Worm (Caenorhabditis elegans) whole organism, late embryonic: ENCODE data around the gene suex-1.

Experiments used
- C38D4.7 ChIP-seq: fragments of 200-800 bp; sonication (Bioruptor generic); optimal IDR thresholded peaks from 2 replicates; lab custom pipeline; 2018; ENCODE audit warnings: mild to moderate bottlenecking, missing genetic modification characterization, moderate library complexity, missing compliant biosample characterization
- F13H6.1 ChIP-seq: sonication (generic microtip); optimal IDR thresholded peaks from 2 replicates; lab custom pipeline; 2016; ENCODE audit warnings: missing genetic modification characterization, missing compliant biosample characterization
- K02D7.2 ChIP-seq: sonication (generic microtip); optimal IDR thresholded peaks from 2 replicates; lab custom pipeline; 2017; ENCODE audit warnings: mild to moderate bottlenecking, missing genetic modification characterization, missing compliant biosample characterization
- K09A11.1 ChIP-seq: sonication (generic microtip); optimal IDR thresholded peaks from 2 replicates; lab custom pipeline; 2017; ENCODE audit warnings: antibody characterized with exemption, mild to moderate bottlenecking, missing genetic modification characterization, missing compliant biosample characterization; ENCODE audit not compliant: insufficient read depth
- ceh-14 ChIP-seq: sonication (generic microtip); optimal IDR thresholded peaks from 2 replicates; lab custom pipeline; 2016; ENCODE audit warnings: missing genotype, missing genetic modification characterization, missing compliant biosample characterization
- ceh-30 ChIP-seq: fragments of 150-350 bp; optimal IDR thresholded peaks from 2 replicates; lab custom pipeline; 2014; ENCODE audit warnings: missing biosample characterization, missing genetic modification characterization
- ceh-45 ChIP-seq: fragments of 200-800 bp; sonication (Bioruptor generic); IDR thresholded peaks from 2 replicates; pipeline ENCODE4 v1.3.6; 2022; ENCODE audit warnings: missing genetic modification reagents, missing genetic modification characterization, missing compliant biosample characterization
- che-1 ChIP-seq: sonication (generic microtip); optimal IDR thresholded peaks from 2 replicates; lab custom pipeline; 2016; ENCODE audit warnings: mild to moderate bottlenecking, missing genetic modification characterization, missing compliant biosample characterization
- dmd-4 ChIP-seq: sonication (generic microtip); optimal IDR thresholded peaks from 2 replicates; lab custom pipeline; 2016; ENCODE audit warnings: borderline replicate concordance, missing genetic modification characterization, missing compliant biosample characterization
- dve-1 ChIP-seq: sonication (generic microtip); optimal IDR thresholded peaks from 2 replicates; lab custom pipeline; 2017; ENCODE audit warnings: antibody characterized with exemption, mild to moderate bottlenecking, missing genetic modification characterization, missing compliant biosample characterization
- elt-4 ChIP-seq: sonication (generic microtip); optimal IDR thresholded peaks from 2 replicates; lab custom pipeline; 2016; ENCODE audit warnings: missing genetic modification characterization, missing compliant biosample characterization
- ets-4 ChIP-seq: sonication (generic microtip); optimal IDR thresholded peaks from 2 replicates; lab custom pipeline; 2016; ENCODE audit warnings: missing genetic modification characterization, missing compliant biosample characterization
- fkh-10 ChIP-seq: fragments of 150-350 bp; optimal IDR thresholded peaks from 2 replicates; lab custom pipeline; 2014; ENCODE audit warnings: missing biosample characterization, missing genetic modification reagents, missing genetic modification characterization
- gmeb-2 ChIP-seq: sonication (generic microtip); optimal IDR thresholded peaks from 2 replicates; lab custom pipeline; 2016; ENCODE audit warnings: missing genetic modification characterization, inconsistent platforms, missing compliant biosample characterization
- hlh-13 ChIP-seq: fragments of 200-800 bp; sonication (Bioruptor generic); optimal IDR thresholded peaks from 2 replicates; lab custom pipeline; 2018; ENCODE audit warnings: mild to moderate bottlenecking, missing genetic modification characterization, missing compliant biosample characterization
- hlh-30 ChIP-seq: sonication (generic microtip); optimal IDR thresholded peaks from 2 replicates; lab custom pipeline; 2017; ENCODE audit warnings: antibody characterized with exemption, missing genetic modification characterization, missing compliant biosample characterization; ENCODE audit not compliant: insufficient read depth
- hlh-8 ChIP-seq: sonication (generic microtip); optimal IDR thresholded peaks from 2 replicates; lab custom pipeline; 2016; ENCODE audit warnings: missing genotype, missing genetic modification characterization, missing compliant biosample characterization
- madf-2 ChIP-seq: sonication (generic microtip); optimal IDR thresholded peaks from 2 replicates; lab custom pipeline; 2017; ENCODE audit warnings: missing genetic modification characterization, missing compliant biosample characterization
- mec-3 ChIP-seq: sonication (generic microtip); optimal IDR thresholded peaks from 2 replicates; lab custom pipeline; 2016; ENCODE audit warnings: borderline replicate concordance, missing genetic modification characterization, missing compliant biosample characterization
- nfya-1 ChIP-seq: sonication (generic microtip); optimal IDR thresholded peaks from 2 replicates; lab custom pipeline; 2017; ENCODE audit warnings: missing genetic modification characterization, mild to moderate bottlenecking, missing compliant biosample characterization, antibody characterized with exemption, moderate library complexity
- nhr-232 ChIP-seq: sonication (generic microtip); optimal IDR thresholded peaks from 2 replicates; lab custom pipeline; 2016; ENCODE audit warnings: missing genetic modification characterization, missing compliant biosample characterization
- pag-3 ChIP-seq: sonication (generic microtip); optimal IDR thresholded peaks from 2 replicates; lab custom pipeline; 2016; ENCODE audit warnings: missing compliant biosample characterization, missing genetic modification characterization, borderline replicate concordance
- pat-9 ChIP-seq: fragments of 200-800 bp; sonication (Bioruptor generic); optimal IDR thresholded peaks from 2 replicates; lab custom pipeline; 2018; ENCODE audit warnings: mild to moderate bottlenecking, missing genetic modification characterization, moderate library complexity, missing compliant biosample characterization
- pax-1 ChIP-seq: fragments of 150-350 bp; optimal IDR thresholded peaks from 2 replicates; lab custom pipeline; 2014; ENCODE audit warnings: missing biosample characterization, missing genetic modification characterization
- pha-2 ChIP-seq: sonication (generic microtip); optimal IDR thresholded peaks from 2 replicates; lab custom pipeline; 2017; ENCODE audit warnings: mild to moderate bottlenecking, missing genetic modification characterization, missing compliant biosample characterization
- pha-4 ChIP-seq: fragments of 150-350 bp; optimal IDR thresholded peaks from 2 replicates; lab custom pipeline; 2018; ENCODE audit warnings: missing biosample characterization, missing genetic modification reagents, missing genetic modification characterization
- pros-1 ChIP-seq: fragments of 150-350 bp; optimal IDR thresholded peaks from 2 replicates; lab custom pipeline; 2014; ENCODE audit warnings: missing biosample characterization, missing genetic modification reagents, missing genetic modification characterization
- sox-2 ChIP-seq: fragments of 200-800 bp; sonication (Bioruptor generic); IDR thresholded peaks from 2 replicates; pipeline ENCODE4 v1.3.6; 2022; ENCODE audit warnings: missing genetic modification reagents, missing genetic modification characterization, missing compliant biosample characterization
- sox-4 ChIP-seq: sonication (generic microtip); optimal IDR thresholded peaks from 2 replicates; lab custom pipeline; 2017; ENCODE audit warnings: mild to moderate bottlenecking, missing genetic modification characterization, inconsistent platforms, missing compliant biosample characterization
- syd-9 ChIP-seq: sonication (generic microtip); optimal IDR thresholded peaks from 2 replicates; lab custom pipeline; 2016; ENCODE audit warnings: mild to moderate bottlenecking, missing genetic modification characterization, moderate library complexity, missing compliant biosample characterization
- tbx-7 ChIP-seq: sonication (generic microtip); optimal IDR thresholded peaks from 2 replicates; lab custom pipeline; 2016; ENCODE audit warnings: missing genotype, missing genetic modification characterization, missing compliant biosample characterization
- ttx-3 ChIP-seq: sonication (generic microtip); optimal IDR thresholded peaks from 2 replicates; lab custom pipeline; 2016; ENCODE audit warnings: missing genetic modification reagents, missing genetic modification characterization, missing compliant biosample characterization
- unc-42 ChIP-seq: sonication (generic microtip); optimal IDR thresholded peaks from 2 replicates; lab custom pipeline; 2016; ENCODE audit warnings: missing genotype, missing genetic modification characterization, missing compliant biosample characterization
- zip-5 ChIP-seq: sonication (generic microtip); optimal IDR thresholded peaks from 2 replicates; lab custom pipeline; 2016; ENCODE audit warnings: missing genetic modification characterization, missing compliant biosample characterization

suex-1 gene

DNA sequence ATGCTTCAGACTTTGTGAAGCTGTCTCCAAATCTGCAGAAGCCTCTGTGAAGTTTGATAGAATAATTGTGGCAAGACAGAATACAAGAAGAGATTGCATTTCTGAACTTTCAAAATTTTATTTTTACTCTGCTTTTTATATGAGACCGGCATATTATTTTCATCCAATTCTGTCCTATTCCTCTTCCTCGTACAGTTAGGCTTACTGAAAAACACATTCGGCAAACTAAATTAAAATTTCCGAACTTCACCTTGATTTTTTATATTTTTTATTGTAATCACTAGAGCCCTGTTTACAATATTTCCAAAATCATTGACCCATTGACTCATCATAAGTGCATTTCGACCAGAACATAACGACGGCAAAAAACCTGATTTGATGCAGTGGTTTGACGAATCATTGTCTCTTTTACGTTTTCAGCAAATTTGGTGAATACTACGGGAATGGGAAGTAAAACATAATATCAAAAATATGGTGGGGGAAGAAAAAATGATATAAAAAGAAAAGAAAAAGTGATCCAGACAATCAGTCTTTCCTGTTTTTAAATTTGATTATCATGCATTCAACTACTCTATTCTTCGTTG is at the start of gene suex-1, which contains the start of gene F12A10.9:
Gene suex-1, minus strand, starts transcription at position 101 of the 584 bp plus-strand sequence.
Gene F12A10.9, plus strand, starts transcription at position 534 of the 584 bp plus-strand sequence.
- no peak for TF ChIP-seq hlh-8 (tag; lab: Kevin White, UChicago)
- no peak for TF ChIP-seq madf-2 (tag; lab: Kevin White, UChicago)
- TF ChIP-seq ceh-30 (tag; lab: Kevin White, UChicago) = no peak
- TF ChIP-seq unc-42 = no peak
- no peak for TF ChIP-seq ceh-45 (GFP tag; lab: Robert Waterston, UW)
- no peak for TF ChIP-seq nhr-232 (tag; lab: Kevin White, UChicago)
- no peak for TF ChIP-seq syd-9 (tag; lab: Kevin White, UChicago)
- no peak for TF ChIP-seq pros-1
- no peak for TF ChIP-seq C38D4.7 (GFP tag; lab: Kevin White, UChicago)
- TF ChIP-seq hlh-13 (GFP tag; lab: Kevin White, UChicago) = no peak
- TF ChIP-seq hlh-30 = no peak
- TF ChIP-seq pha-4 = no peak
- TF ChIP-seq zip-5 (tag; lab: Kevin White, UChicago) = no peak

DNA sequence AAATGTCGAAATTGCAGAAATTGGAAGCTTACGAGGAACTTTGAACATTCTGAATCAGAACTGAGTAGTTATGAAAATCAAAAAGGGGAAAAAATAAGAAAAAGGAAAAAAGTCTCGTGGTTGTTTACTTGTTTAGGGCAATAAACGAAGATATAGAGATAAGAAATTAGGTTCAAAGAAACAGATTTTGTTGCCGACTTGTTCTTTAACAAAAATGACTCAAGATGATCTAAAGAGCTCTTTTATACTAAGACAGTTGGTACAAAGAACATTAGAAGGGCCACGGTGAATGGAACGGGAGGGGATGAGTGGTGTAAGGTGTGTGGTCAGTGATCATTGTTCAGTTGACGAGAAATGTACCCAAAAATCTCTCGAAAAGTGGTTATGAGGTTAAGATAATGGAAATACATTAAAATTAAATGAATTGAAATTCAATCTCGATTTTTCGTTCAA is 49.4 kb upstream of the suex-1 start, which contains the start of gene acdh-2:
Gene acdh-2, minus strand, starts transcription at position 51 of the 453 bp plus-strand sequence.
- no peak for TF ChIP-seq nfya-1 (tag; lab: Kevin White, UChicago)
- TF ChIP-seq C38D4.7 (GFP tag; lab: Kevin White, UChicago) = no peak
- no peak for TF ChIP-seq fkh-10 (GFP tag; lab: Kevin White, UChicago)
- TF ChIP-seq nhr-232 (tag; lab: Kevin White, UChicago) = no peak
- no peak for TF ChIP-seq K02D7.2 (tag; lab: Kevin White, UChicago)
- no peak for TF ChIP-seq dmd-4 (tag; lab: Kevin White, UChicago)
- no peak for TF ChIP-seq hlh-30
- no peak for TF ChIP-seq pax-1 (tag; lab: Kevin White, UChicago)
- TF ChIP-seq pha-2 (tag; lab: Kevin White, UChicago) = no peak
- no peak for TF ChIP-seq pag-3 (tag; lab: Kevin White, UChicago)
- TF ChIP-seq che-1 = no peak
- TF ChIP-seq K09A11.1 = no peak
- no peak for TF ChIP-seq gmeb-2
- no peak for TF ChIP-seq ceh-14
- TF ChIP-seq mec-3 = no peak
- TF ChIP-seq tbx-7 (tag; lab: Kevin White, UChicago) = no peak
- TF ChIP-seq ceh-45 (GFP tag; lab: Robert Waterston, UW) = no peak

DNA sequence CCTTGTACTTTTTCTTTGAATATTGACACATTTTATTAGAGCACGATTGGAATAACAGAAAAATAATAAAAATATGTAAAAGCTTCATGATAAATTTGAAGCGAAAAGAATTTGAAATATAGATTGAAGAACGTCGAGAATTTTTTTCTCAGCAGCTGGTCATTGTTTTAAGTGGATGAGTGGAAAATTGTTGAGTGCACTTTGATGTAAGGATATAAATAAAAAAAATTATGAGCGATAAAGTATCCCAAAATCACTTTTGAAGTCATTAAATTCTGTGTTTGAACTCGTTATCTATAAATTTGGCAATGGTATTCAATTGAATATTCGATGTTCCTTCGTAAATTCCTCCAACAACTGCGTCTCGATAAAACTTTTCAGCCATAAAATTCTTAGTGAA is 46.7 kb upstream of the suex-1 start, which contains the start of gene ins-13:
Gene ins-13, minus strand, starts transcription at position 101 of the 400 bp plus-strand sequence.
- TF ChIP-seq ttx-3 (tag; lab: Kevin White, UChicago) (no peak), pat-9 (tag; lab: Kevin White, UChicago) (no peak), C38D4.7 (GFP tag; lab: Kevin White, UChicago) (no peak), mec-3 (no peak), sox-2 (GFP tag; lab: Robert Waterston, UW) (no peak), hlh-8 (tag; lab: Kevin White, UChicago) (no peak), F13H6.1 (tag; lab: Kevin White, UChicago) (no peak), ets-4 (tag; lab: Kevin White, UChicago) (no peak)

DNA sequence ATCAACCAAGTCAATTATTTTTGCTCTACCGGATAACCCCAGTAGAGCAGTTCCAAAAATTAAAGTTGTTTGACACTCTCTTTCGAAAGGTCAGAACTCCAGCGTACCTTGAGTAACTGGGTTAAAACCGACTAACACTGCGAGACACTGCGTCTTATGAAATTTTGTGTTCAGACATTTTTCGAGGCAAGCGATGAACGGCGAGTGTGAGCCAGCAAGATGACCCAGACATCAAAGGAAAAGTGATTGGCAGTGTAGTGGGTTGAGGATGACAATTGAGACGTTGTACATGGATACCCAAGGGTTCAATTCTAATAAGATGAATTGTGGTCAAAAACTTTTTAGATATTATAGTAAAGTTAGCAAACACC is 46.1 kb upstream of the suex-1 start:
- TF ChIP-seq K09A11.1 = no peak
- no peak for TF ChIP-seq dmd-4 (tag; lab: Kevin White, UChicago)
- TF ChIP-seq elt-4 = no peak
- TF ChIP-seq F13H6.1 (tag; lab: Kevin White, UChicago) = no peak
- no peak for TF ChIP-seq sox-4
- TF ChIP-seq pha-2 (tag; lab: Kevin White, UChicago) = no peak
- no peak for TF ChIP-seq dve-1 (tag; lab: Kevin White, UChicago)
